Fruit fly (Drosophila melanogaster) whole organism, embryonic: Measurements from ENCODE around the gene CG31068.

Experiments used
- Adf1 ChIP-seq: fragments of 200-800 bp; sonication (Bioruptor generic); IDR thresholded peaks from 2 replicates; pipeline ENCODE4 v1.3.6; 2022; ENCODE audit warnings: missing biosample characterization, missing genetic modification characterization
- B-H2 ChIP-seq: fragments of 200-800 bp; sonication (Bioruptor generic); optimal IDR thresholded peaks from 2 replicates; lab custom pipeline; 2018; ENCODE audit warnings: missing biosample characterization, mild to moderate bottlenecking, missing genetic modification characterization
- Blimp-1 ChIP-seq: fragments of 200-800 bp; sonication (Bioruptor generic); optimal IDR thresholded peaks from 3 replicates; lab custom pipeline; 2018; ENCODE audit warnings: missing biosample characterization, missing genetic modification characterization, mild to moderate bottlenecking, moderate library complexity, missing genetic modification reagents
- CG11093 ChIP-seq: fragments of 200-800 bp; sonication (Bioruptor generic); IDR thresholded peaks from 3 replicates; pipeline ENCODE4 v1.3.6; 2022; ENCODE audit warnings: missing biosample characterization, missing genetic modification characterization
- CG11456 ChIP-seq: fragments of 200-800 bp; sonication (Bioruptor generic); IDR thresholded peaks from 3 replicates; pipeline ENCODE4 v1.3.6; 2022; ENCODE audit warnings: missing biosample characterization, missing genetic modification characterization
- CG11560 ChIP-seq: fragments of 200-800 bp; sonication (Bioruptor generic); IDR thresholded peaks from 3 replicates; pipeline ENCODE4 v1.3.6; 2022; ENCODE audit warnings: missing biosample characterization, missing genetic modification characterization
- CG12391 ChIP-seq: fragments of 200-800 bp; sonication (Bioruptor generic); optimal IDR thresholded peaks from 3 replicates; lab custom pipeline; 2018; ENCODE audit warnings: missing biosample characterization, mild to moderate bottlenecking, missing genetic modification characterization, moderate library complexity
- CG12744 ChIP-seq: fragments of 200-800 bp; sonication (Bioruptor generic); optimal IDR thresholded peaks from 2 replicates; lab custom pipeline; 2016; ENCODE audit warnings: missing biosample characterization, missing genetic modification characterization
- CG14014 ChIP-seq: fragments of 200-800 bp; sonication (Bioruptor generic); IDR thresholded peaks from 2 replicates; pipeline ENCODE4 v1.3.6; 2022; ENCODE audit warnings: missing biosample characterization, missing genetic modification characterization
- CG14050 ChIP-seq: fragments of 200-800 bp; sonication (Bioruptor generic); IDR thresholded peaks from 3 replicates; pipeline ENCODE4 v1.3.6; 2022; ENCODE audit warnings: missing biosample characterization, missing genetic modification characterization
- CG14860 ChIP-seq: fragments of 200-800 bp; sonication (Bioruptor generic); IDR thresholded peaks from 3 replicates; pipeline ENCODE4 v1.3.6; 2022; ENCODE audit warnings: missing biosample characterization, missing genetic modification characterization; ENCODE audit not compliant: partially characterized antibody
- CG14965 ChIP-seq: fragments of 200-800 bp; sonication (Bioruptor generic); optimal IDR thresholded peaks from 2 replicates; lab custom pipeline; 2016; ENCODE audit warnings: missing biosample characterization, missing genetic modification characterization, borderline replicate concordance
- CG15011 ChIP-seq: fragments of 200-800 bp; sonication (Bioruptor generic); optimal IDR thresholded peaks from 3 replicates; lab custom pipeline; 2018; ENCODE audit warnings: missing biosample characterization, mild to moderate bottlenecking, missing genetic modification characterization
- CG15601 ChIP-seq: fragments of 200-800 bp; sonication (Bioruptor generic); optimal IDR thresholded peaks from 3 replicates; lab custom pipeline; 2019; ENCODE audit warnings: missing biosample characterization, mild to moderate bottlenecking, missing genetic modification characterization, moderate library complexity
- CG17568 ChIP-seq: fragments of 200-800 bp; sonication (Bioruptor generic); optimal IDR thresholded peaks from 2 replicates; lab custom pipeline; 2018; ENCODE audit warnings: missing biosample characterization, mild to moderate bottlenecking, missing genetic modification characterization, moderate library complexity
- CG2116 ChIP-seq: fragments of 200-800 bp; sonication (Bioruptor generic); optimal IDR thresholded peaks from 3 replicates; lab custom pipeline; 2018; ENCODE audit warnings: missing biosample characterization, mild to moderate bottlenecking, missing genetic modification characterization
- CG30020 ChIP-seq: fragments of 200-800 bp; optimal IDR thresholded peaks from 2 replicates; lab custom pipeline; 2019; ENCODE audit warnings: missing biosample characterization, mild to moderate bottlenecking, missing genetic modification characterization, moderate library complexity
- CG31388 ChIP-seq: fragments of 200-800 bp; sonication (Bioruptor generic); optimal IDR thresholded peaks from 2 replicates; lab custom pipeline; 2016; ENCODE audit warnings: missing biosample characterization, missing genetic modification characterization
- CG31441 ChIP-seq: fragments of 200-800 bp; sonication (Bioruptor generic); IDR thresholded peaks from 2 replicates; pipeline ENCODE4 v1.3.6; 2022; ENCODE audit warnings: missing biosample characterization, missing genetic modification characterization
- CG33213 ChIP-seq: fragments of 200-800 bp; sonication (Bioruptor generic); optimal IDR thresholded peaks from 3 replicates; lab custom pipeline; 2016; ENCODE audit warnings: missing biosample characterization, missing genetic modification characterization
- CG3847 ChIP-seq: fragments of 200-800 bp; sonication (Bioruptor generic); IDR thresholded peaks from 2 replicates; pipeline ENCODE4 v1.3.6; 2022; ENCODE audit warnings: missing biosample characterization, missing genetic modification characterization
- CG4424 ChIP-seq: fragments of 200-800 bp; sonication (Bioruptor generic); optimal IDR thresholded peaks from 3 replicates; lab custom pipeline; 2016; ENCODE audit warnings: missing biosample characterization, missing genetic modification characterization
- CG4617 ChIP-seq: fragments of 200-800 bp; sonication (Bioruptor generic); optimal IDR thresholded peaks from 3 replicates; lab custom pipeline; 2016; ENCODE audit warnings: missing biosample characterization, missing genetic modification characterization, borderline replicate concordance
- CG6765 ChIP-seq: fragments of 200-800 bp; sonication (Bioruptor generic); optimal IDR thresholded peaks from 3 replicates; lab custom pipeline; 2017; ENCODE audit warnings: missing biosample characterization, mild to moderate bottlenecking, missing genetic modification characterization
- CG7786 ChIP-seq: fragments of 200-800 bp; sonication (Bioruptor generic); optimal IDR thresholded peaks from 2 replicates; lab custom pipeline; 2016; ENCODE audit warnings: missing biosample characterization, missing genetic modification characterization
- CkIIα-i1 ChIP-seq: fragments of 200-800 bp; sonication (Bioruptor generic); IDR thresholded peaks from 2 replicates; pipeline ENCODE4 v1.3.6; 2022; ENCODE audit warnings: missing biosample characterization, missing genetic modification characterization
- Dek ChIP-seq: fragments of 200-800 bp; sonication (Bioruptor generic); optimal IDR thresholded peaks from 3 replicates; lab custom pipeline; 2019; ENCODE audit warnings: missing biosample characterization, mild to moderate bottlenecking, missing genetic modification characterization, moderate library complexity
- Dll ChIP-seq: fragments of 200-800 bp; sonication (Bioruptor generic); IDR thresholded peaks from 4 replicates; pipeline ENCODE4 v1.3.6; 2022; ENCODE audit warnings: missing biosample characterization, missing genetic modification characterization; ENCODE audit not compliant: partially characterized antibody
- Doc2 ChIP-seq: fragments of 200-800 bp; sonication (Bioruptor generic); IDR thresholded peaks from 2 replicates; pipeline ENCODE4 v1.3.6; 2022; ENCODE audit warnings: missing biosample characterization, missing genetic modification characterization
- Dp ChIP-seq: fragments of 200-800 bp; sonication (Bioruptor generic); optimal IDR thresholded peaks from 2 replicates; lab custom pipeline; 2018; ENCODE audit warnings: missing biosample characterization, mild to moderate bottlenecking, missing genetic modification characterization, moderate library complexity
- Opbp ChIP-seq: fragments of 200-800 bp; sonication (Bioruptor generic); IDR thresholded peaks from 3 replicates; pipeline ENCODE4 v1.3.6; 2022; ENCODE audit warnings: missing biosample characterization, missing genetic modification characterization; ENCODE audit not compliant: partially characterized antibody
- Sox102F ChIP-seq: fragments of 200-800 bp; sonication (Bioruptor generic); optimal IDR thresholded peaks from 2 replicates; lab custom pipeline; 2018; ENCODE audit warnings: missing biosample characterization, mild to moderate bottlenecking, missing genetic modification characterization, moderate library complexity
- Sry-β ChIP-seq: fragments of 200-800 bp; sonication (Bioruptor generic); optimal IDR thresholded peaks from 2 replicates; lab custom pipeline; 2018; ENCODE audit warnings: missing biosample characterization, mild to moderate bottlenecking, missing genetic modification characterization, moderate library complexity
- Xbp1 ChIP-seq: fragments of 200-800 bp; sonication (Bioruptor generic); optimal IDR thresholded peaks from 3 replicates; lab custom pipeline; 2016; ENCODE audit warnings: missing biosample characterization, mild to moderate bottlenecking, missing genetic modification characterization
- Xrp1 ChIP-seq: fragments of 200-800 bp; sonication (Bioruptor generic); IDR thresholded peaks from 2 replicates; pipeline ENCODE4 v1.3.6; 2022; ENCODE audit warnings: missing biosample characterization, missing genetic modification characterization
- az2 ChIP-seq: fragments of 200-800 bp; sonication (Bioruptor generic); optimal IDR thresholded peaks from 3 replicates; lab custom pipeline; 2016; ENCODE audit warnings: missing biosample characterization, missing genetic modification characterization
- corto ChIP-seq: fragments of 200-800 bp; sonication (Bioruptor generic); optimal IDR thresholded peaks from 2 replicates; lab custom pipeline; 2016; ENCODE audit warnings: missing biosample characterization, mild to moderate bottlenecking, missing genetic modification characterization, moderate library complexity
- cwo ChIP-seq: fragments of 200-800 bp; sonication (Bioruptor generic); optimal IDR thresholded peaks from 3 replicates; lab custom pipeline; 2017; ENCODE audit warnings: missing biosample characterization, missing genetic modification characterization, mild to moderate bottlenecking, moderate library complexity, missing genetic modification reagents
- dimm ChIP-seq: fragments of 200-800 bp; sonication (Bioruptor generic); IDR thresholded peaks from 2 replicates; pipeline ENCODE4 v1.3.6; 2022; ENCODE audit warnings: missing biosample characterization, missing genetic modification characterization
- disco-r ChIP-seq: fragments of 200-800 bp; sonication (Bioruptor generic); optimal IDR thresholded peaks from 2 replicates; lab custom pipeline; 2016; ENCODE audit warnings: missing biosample characterization, missing genetic modification characterization
- fru ChIP-seq: fragments of >200 bp; optimal IDR thresholded peaks from 2 replicates; lab custom pipeline; 2017
- ftz-f1 ChIP-seq: fragments of 200-800 bp; sonication (Bioruptor generic); optimal IDR thresholded peaks from 2 replicates; lab custom pipeline; 2016; ENCODE audit warnings: missing biosample characterization, missing genetic modification characterization
- gcm ChIP-seq: fragments of 200-800 bp; sonication (Bioruptor generic); optimal IDR thresholded peaks from 2 replicates; lab custom pipeline; 2019; ENCODE audit warnings: missing biosample characterization, mild to moderate bottlenecking, missing genetic modification characterization, moderate library complexity
- nau ChIP-seq: fragments of 200-800 bp; sonication (Bioruptor generic); optimal IDR thresholded peaks from 3 replicates; lab custom pipeline; 2017; ENCODE audit warnings: missing biosample characterization, mild to moderate bottlenecking, missing genetic modification characterization, missing genetic modification reagents
- run ChIP-seq: fragments of 200-800 bp; sonication (Bioruptor generic); optimal IDR thresholded peaks from 3 replicates; lab custom pipeline; 2018; ENCODE audit warnings: missing biosample characterization, mild to moderate bottlenecking, missing genetic modification characterization
- sim ChIP-seq: fragments of 200-800 bp; sonication (Bioruptor generic); IDR thresholded peaks from 2 replicates; pipeline ENCODE4 v1.3.6; 2022; ENCODE audit warnings: missing biosample characterization, missing genetic modification characterization
- ttk ChIP-seq: fragments of 200-800 bp; sonication (Bioruptor generic); IDR thresholded peaks from 2 replicates; pipeline ENCODE4 v2.1.2; 2022; ENCODE audit warnings: missing biosample characterization, missing genetic modification characterization
- zen ChIP-seq: fragments of 200-800 bp; sonication (Bioruptor generic); optimal IDR thresholded peaks from 3 replicates; lab custom pipeline; 2018; ENCODE audit warnings: missing biosample characterization, mild to moderate bottlenecking, missing genetic modification characterization, moderate library complexity

CG31068 gene

DNA sequence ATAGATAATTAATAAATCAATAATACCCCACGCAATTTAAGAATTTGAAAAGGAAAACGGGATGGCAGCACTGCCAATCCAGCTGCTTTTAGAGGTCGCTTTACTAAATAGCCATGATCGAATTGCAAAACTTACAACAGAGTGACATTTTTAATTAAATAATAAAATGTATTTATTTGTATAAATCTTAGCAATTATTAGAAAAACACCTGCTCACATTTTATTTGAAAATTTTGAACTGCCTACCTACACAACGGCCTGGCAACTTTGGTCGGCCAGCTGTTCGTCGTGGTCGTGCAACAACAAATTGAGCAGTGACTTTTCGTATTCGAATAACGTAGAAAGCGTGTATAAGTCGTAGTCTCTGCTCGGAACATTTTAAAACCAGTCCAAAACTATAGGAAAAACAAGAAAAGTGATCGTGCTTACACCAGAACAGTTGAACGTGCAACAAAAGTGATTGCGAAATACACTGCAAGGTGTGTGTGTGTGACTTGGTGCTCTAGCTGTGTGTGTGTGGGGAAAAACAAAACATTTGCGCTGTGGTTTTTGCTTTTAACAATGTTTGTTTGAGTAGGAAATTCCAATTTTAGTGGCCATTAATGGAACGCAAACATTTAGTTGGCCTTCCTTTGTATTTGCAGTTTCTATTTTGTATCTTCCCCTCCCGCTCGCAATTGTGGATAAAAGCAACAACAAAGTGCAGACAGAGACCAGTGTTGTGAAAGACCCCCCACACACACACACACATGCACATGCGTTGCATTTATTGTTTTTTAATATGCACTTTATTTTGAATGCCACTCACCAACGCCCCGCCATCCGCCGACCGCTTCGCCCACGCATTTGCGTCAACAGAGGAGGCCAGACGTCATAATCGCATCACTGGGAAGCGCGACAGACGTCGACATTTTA lies 41.3 kb downstream of the CG31068 start, which contains the start of gene CG5938 (continued):
- TF ChIP-seq CG14965: no peak
- peak; percentile 6 for TF ChIP-seq cwo (GFP tag; lab: Kevin White, UChicago)
- peak; percentile 7 for TF ChIP-seq Xbp1 (GFP tag; lab: Kevin White, UChicago)
- no peak for TF ChIP-seq CG14050 (GFP tag; lab: Robert Waterston, UW)
- TF ChIP-seq ftz-f1 (GFP tag; lab: Kevin White, UChicago): no peak
- peak; percentile 6 for TF ChIP-seq Blimp-1 (GFP tag; lab: Kevin White, UChicago)
- TF ChIP-seq Sry-β (GFP tag; lab: Kevin White, UChicago): no peak
- no peak for TF ChIP-seq CG12744
- TF ChIP-seq CG30020 (tag; lab: Kevin White, UChicago): no peak
- no peak for TF ChIP-seq CG17568
- no peak for TF ChIP-seq fru
- TF ChIP-seq CG2116 (GFP tag; lab: Kevin White, UChicago): peak; percentile 39
- no peak for TF ChIP-seq nau (GFP tag; lab: Kevin White, UChicago)
- TF ChIP-seq CG14014 (GFP tag; lab: Robert Waterston, UW): no peak
- TF ChIP-seq CG14860 (GFP tag; lab: Robert Waterston, UW): no peak
- TF ChIP-seq B-H2: peak; percentile 46
- TF ChIP-seq CG33213 (GFP tag; lab: Kevin White, UChicago): no peak
- TF ChIP-seq gcm (GFP tag; lab: Kevin White, UChicago): no peak
- TF ChIP-seq CG4424 (GFP tag; lab: Kevin White, UChicago): peak; percentile 38
- no peak for TF ChIP-seq CG11456 (GFP tag; lab: Robert Waterston, UW)
- peak; percentile 90 for TF ChIP-seq CG4617 (GFP tag; lab: Kevin White, UChicago)
- TF ChIP-seq Xrp1 (GFP tag; lab: Robert Waterston, UW): peak; percentile 26; the same call in 1 of the 2 replicates
- TF ChIP-seq corto (GFP tag; lab: Kevin White, UChicago): no peak
- TF ChIP-seq CG15011: no peak
- peak; percentile 47 for TF ChIP-seq CG12391
- TF ChIP-seq az2 (GFP tag; lab: Kevin White, UChicago): peak; percentile 15
- 0 out of 4 replicates have a peak, but pooled peaks have one; percentile 21 for TF ChIP-seq Dll (GFP tag; lab: Robert Waterston, UW)
- no peak for TF ChIP-seq sim (GFP tag; lab: Robert Waterston, UW)
- TF ChIP-seq zen: peak; percentile 34
- no peak for TF ChIP-seq CG6765 (GFP tag; lab: Kevin White, UChicago)
- no peak for TF ChIP-seq CkIIα-i1 (GFP tag; lab: Robert Waterston, UW)
- no peak for TF ChIP-seq disco-r (GFP tag; lab: Kevin White, UChicago)
- TF ChIP-seq CG7786 (GFP tag; lab: Kevin White, UChicago): no peak
- peak; percentile 50; the same call in 1 of the 2 replicates for TF ChIP-seq CG31441 (GFP tag; lab: Robert Waterston, UW)
- no peak for TF ChIP-seq CG31388
- TF ChIP-seq Opbp (GFP tag; lab: Robert Waterston, UW): no peak
- TF ChIP-seq Adf1 (GFP tag; lab: Robert Waterston, UW): no peak; the same call in 1 of the 2 replicates
- no peak for TF ChIP-seq run (tag; lab: Kevin White, UChicago)
- 0 out of 2 replicates have a peak, but pooled peaks have one; percentile 25 for TF ChIP-seq ttk (GFP tag; lab: Robert Waterston, UW)
- TF ChIP-seq CG11560 (tag; lab: Robert Waterston, UW): no peak
- TF ChIP-seq CG11093 (GFP tag; lab: Robert Waterston, UW): no peak
- TF ChIP-seq Sox102F (GFP tag; lab: Kevin White, UChicago): peak; percentile 40
- TF ChIP-seq dimm (GFP tag; lab: Robert Waterston, UW): no peak
- TF ChIP-seq Doc2 (GFP tag; lab: Robert Waterston, UW): no peak
- TF ChIP-seq Dp (GFP tag; lab: Kevin White, UChicago): peak; percentile 66
- TF ChIP-seq Dek: peak; percentile 22
- peak; percentile 19 for TF ChIP-seq CG15601 (tag; lab: Kevin White, UChicago)
- peak; percentile 44 for TF ChIP-seq CG3847 (GFP tag; lab: Robert Waterston, UW)
